Fruit fly (Drosophila melanogaster) whole organism, embryonic: ENCODE results near the gene prt.
A peak's percentile ranks its signal among the peaks of the same experiment; 100 is the strongest.

Source experiments
- Atf3 ChIP-seq: fragments of 200-800 bp; sonication (Bioruptor generic); optimal IDR thresholded peaks from 3 replicates; lab custom pipeline; 2016; ENCODE audit warnings: missing biosample characterization, missing genetic modification characterization
- Atf6 ChIP-seq: fragments of 200-800 bp; sonication (Bioruptor generic); IDR thresholded peaks from 2 replicates; pipeline ENCODE4 v1.3.6; 2022; ENCODE audit warnings: missing biosample characterization, missing genetic modification characterization
- Bteb2 ChIP-seq: fragments of 200-800 bp; sonication (Bioruptor generic); optimal IDR thresholded peaks from 2 replicates; lab custom pipeline; 2016; ENCODE audit warnings: missing biosample characterization, missing genetic modification characterization
- CG10462 ChIP-seq: fragments of 200-800 bp; sonication (Bioruptor generic); optimal IDR thresholded peaks from 2 replicates; lab custom pipeline; 2016; ENCODE audit warnings: missing biosample characterization, missing genetic modification characterization
- CG11504 ChIP-seq: fragments of 200-800 bp; sonication (Bioruptor generic); optimal IDR thresholded peaks from 3 replicates; lab custom pipeline; 2019; ENCODE audit warnings: missing biosample characterization, mild to moderate bottlenecking, missing genetic modification characterization, moderate library complexity
- CG12769 ChIP-seq: fragments of 200-800 bp; sonication (Bioruptor generic); optimal IDR thresholded peaks from 2 replicates; lab custom pipeline; 2019; ENCODE audit warnings: missing biosample characterization, mild to moderate bottlenecking, missing genetic modification characterization, moderate library complexity
- CG13123 ChIP-seq: fragments of 200-800 bp; sonication (Bioruptor generic); optimal IDR thresholded peaks from 2 replicates; lab custom pipeline; 2016; ENCODE audit warnings: missing biosample characterization, missing genetic modification characterization
- CG14014 ChIP-seq: fragments of 200-800 bp; sonication (Bioruptor generic); IDR thresholded peaks from 2 replicates; pipeline ENCODE4 v1.3.6; 2022; ENCODE audit warnings: missing biosample characterization, missing genetic modification characterization
- CG15514 ChIP-seq: fragments of 200-800 bp; sonication (Bioruptor generic); optimal IDR thresholded peaks from 3 replicates; lab custom pipeline; 2017; ENCODE audit warnings: missing biosample characterization, missing genetic modification characterization, mild to moderate bottlenecking, moderate library complexity, missing genetic modification reagents
- CG1647 ChIP-seq: fragments of 200-800 bp; sonication (Bioruptor generic); optimal IDR thresholded peaks from 3 replicates; lab custom pipeline; 2016; ENCODE audit warnings: missing biosample characterization, missing genetic modification characterization
- CG16813 ChIP-seq: fragments of 200-800 bp; sonication (Bioruptor generic); IDR thresholded peaks from 3 replicates; pipeline ENCODE4 v1.3.6; 2022; ENCODE audit warnings: missing biosample characterization, missing genetic modification characterization; ENCODE audit not compliant: partially characterized antibody
- CG17568 ChIP-seq: fragments of 200-800 bp; sonication (Bioruptor generic); optimal IDR thresholded peaks from 2 replicates; lab custom pipeline; 2018; ENCODE audit warnings: missing biosample characterization, mild to moderate bottlenecking, missing genetic modification characterization, moderate library complexity
- CG17802 ChIP-seq: fragments of 200-800 bp; sonication (Bioruptor generic); optimal IDR thresholded peaks from 2 replicates; lab custom pipeline; 2018; ENCODE audit warnings: missing biosample characterization, mild to moderate bottlenecking, missing genetic modification characterization, moderate library complexity
- CG17912 ChIP-seq: fragments of 200-800 bp; sonication (Bioruptor generic); optimal IDR thresholded peaks from 2 replicates; lab custom pipeline; 2018; ENCODE audit warnings: missing biosample characterization, mild to moderate bottlenecking, missing genetic modification characterization
- CG1792 ChIP-seq: fragments of 200-800 bp; sonication (Bioruptor generic); optimal IDR thresholded peaks from 2 replicates; lab custom pipeline; 2016; ENCODE audit warnings: missing biosample characterization, missing genetic modification characterization
- CG18764 ChIP-seq: fragments of 200-800 bp; sonication (Bioruptor generic); optimal IDR thresholded peaks from 3 replicates; lab custom pipeline; 2016; ENCODE audit warnings: missing biosample characterization, missing genetic modification characterization
- CG30403 ChIP-seq: fragments of 200-800 bp; sonication (Bioruptor generic); optimal IDR thresholded peaks from 3 replicates; lab custom pipeline; 2016; ENCODE audit warnings: missing biosample characterization, missing genetic modification characterization
- CG7745 ChIP-seq: fragments of 200-800 bp; sonication (Bioruptor generic); optimal IDR thresholded peaks from 2 replicates; lab custom pipeline; 2018; ENCODE audit warnings: missing biosample characterization, mild to moderate bottlenecking, missing genetic modification characterization, moderate library complexity
- CG7928 ChIP-seq: fragments of 200-800 bp; sonication (Bioruptor generic); optimal IDR thresholded peaks from 2 replicates; lab custom pipeline; 2017; ENCODE audit warnings: missing biosample characterization, mild to moderate bottlenecking, missing genetic modification characterization
- CG7963 ChIP-seq: fragments of 200-800 bp; sonication (Bioruptor generic); IDR thresholded peaks from 3 replicates; pipeline ENCODE4 v1.3.6; 2022; ENCODE audit warnings: missing biosample characterization, missing genetic modification characterization; ENCODE audit not compliant: partially characterized antibody
- CTCF ChIP-seq: fragments of 200-800 bp; sonication (Bioruptor generic); optimal IDR thresholded peaks from 2 replicates; lab custom pipeline; 2017; ENCODE audit warnings: missing biosample characterization, mild to moderate bottlenecking, missing genetic modification characterization, moderate library complexity
- Chrac-16 ChIP-seq: fragments of 200-800 bp; sonication (Bioruptor generic); optimal IDR thresholded peaks from 3 replicates; lab custom pipeline; 2016; ENCODE audit warnings: missing biosample characterization, missing genetic modification characterization
- Hand ChIP-seq: fragments of 200-800 bp; sonication (Bioruptor generic); optimal IDR thresholded peaks from 2 replicates; lab custom pipeline; 2017; ENCODE audit warnings: mild to moderate bottlenecking, missing biosample characterization, missing genetic modification reagents, missing genetic modification characterization
- Hey ChIP-seq: fragments of 200-800 bp; sonication (Bioruptor generic); optimal IDR thresholded peaks from 3 replicates; lab custom pipeline; 2018; ENCODE audit warnings: missing biosample characterization, mild to moderate bottlenecking, missing genetic modification characterization
- MESR4 ChIP-seq: fragments of 200-800 bp; sonication (Bioruptor generic); optimal IDR thresholded peaks from 2 replicates; lab custom pipeline; 2018; ENCODE audit warnings: missing biosample characterization, mild to moderate bottlenecking, missing genetic modification characterization, moderate library complexity
- Neu2 ChIP-seq: fragments of 200-800 bp; sonication (Bioruptor generic); optimal IDR thresholded peaks from 3 replicates; lab custom pipeline; 2016; ENCODE audit warnings: missing biosample characterization, missing genetic modification characterization, borderline replicate concordance
- Tbp ChIP-seq: fragments of >200 bp; optimal IDR thresholded peaks from 2 replicates; lab custom pipeline; 2018; ENCODE audit warnings: missing biosample characterization, missing genetic modification characterization
- bab2 ChIP-seq: fragments of 200-800 bp; sonication (Bioruptor generic); optimal IDR thresholded peaks from 2 replicates; lab custom pipeline; 2016; ENCODE audit warnings: missing biosample characterization, missing genetic modification characterization
- bowl ChIP-seq: fragments of 200-800 bp; sonication (Bioruptor generic); IDR thresholded peaks from 2 replicates; pipeline ENCODE4 v1.3.6; 2022; ENCODE audit warnings: missing biosample characterization, missing genetic modification characterization
- cg ChIP-seq: fragments of 200-800 bp; sonication (Bioruptor generic); optimal IDR thresholded peaks from 3 replicates; lab custom pipeline; 2019; ENCODE audit warnings: missing biosample characterization, mild to moderate bottlenecking, missing genetic modification characterization, moderate library complexity
- cwo ChIP-seq: fragments of 200-800 bp; sonication (Bioruptor generic); optimal IDR thresholded peaks from 3 replicates; lab custom pipeline; 2017; ENCODE audit warnings: missing biosample characterization, missing genetic modification characterization, mild to moderate bottlenecking, moderate library complexity, missing genetic modification reagents
- dan ChIP-seq: fragments of 200-800 bp; sonication (Bioruptor generic); IDR thresholded peaks from 2 replicates; pipeline ENCODE4 v1.3.6; 2022; ENCODE audit warnings: missing biosample characterization, missing genetic modification characterization
- dmrt99B ChIP-seq: fragments of 200-800 bp; sonication (Bioruptor generic); optimal IDR thresholded peaks from 2 replicates; lab custom pipeline; 2018; ENCODE audit warnings: missing biosample characterization, mild to moderate bottlenecking, missing genetic modification characterization, moderate library complexity
- dpn ChIP-seq, 2 experiments: fragments of 200-800 bp; sonication (Bioruptor generic); optimal IDR thresholded peaks; 3 replicates each; lab custom pipeline; 2016; ENCODE audit warnings: missing biosample characterization in 2 of 2, missing genetic modification characterization in 2 of 2
- gcm2 ChIP-seq: fragments of 200-800 bp; sonication (Bioruptor generic); optimal IDR thresholded peaks from 2 replicates; lab custom pipeline; 2016; ENCODE audit warnings: missing biosample characterization, missing genetic modification characterization
- gfzf ChIP-seq: fragments of 200-800 bp; sonication (Bioruptor generic); optimal IDR thresholded peaks from 2 replicates; lab custom pipeline; 2016; ENCODE audit warnings: missing biosample characterization, mild to moderate bottlenecking, missing genetic modification characterization, moderate library complexity
- hb ChIP-seq: fragments of 200-800 bp; sonication (Bioruptor generic); IDR thresholded peaks from 3 replicates; pipeline ENCODE4 v1.3.6; 2022; ENCODE audit warnings: missing biosample characterization, missing genetic modification characterization; ENCODE audit not compliant: partially characterized antibody
- lab ChIP-seq: fragments of 200-800 bp; sonication (Bioruptor generic); optimal IDR thresholded peaks from 3 replicates; lab custom pipeline; 2017; ENCODE audit warnings: missing biosample characterization, missing genetic modification characterization, mild to moderate bottlenecking, moderate library complexity, missing genetic modification reagents
- luna ChIP-seq: fragments of 200-800 bp; sonication (Bioruptor generic); optimal IDR thresholded peaks from 2 replicates; lab custom pipeline; 2016; ENCODE audit warnings: missing biosample characterization, missing genetic modification characterization
- mam ChIP-seq: fragments of 200-800 bp; sonication (Bioruptor generic); optimal IDR thresholded peaks from 3 replicates; lab custom pipeline; 2016; ENCODE audit warnings: missing biosample characterization, missing genetic modification characterization
- mld ChIP-seq: fragments of 200-800 bp; sonication (Bioruptor generic); IDR thresholded peaks from 3 replicates; pipeline ENCODE4 v1.3.6; 2022; ENCODE audit warnings: missing biosample characterization, missing genetic modification characterization; ENCODE audit not compliant: partially characterized antibody
- nau ChIP-seq: fragments of 200-800 bp; sonication (Bioruptor generic); optimal IDR thresholded peaks from 3 replicates; lab custom pipeline; 2017; ENCODE audit warnings: missing biosample characterization, mild to moderate bottlenecking, missing genetic modification characterization, missing genetic modification reagents
- org-1 ChIP-seq: fragments of 200-800 bp; sonication (Bioruptor generic); optimal IDR thresholded peaks from 2 replicates; lab custom pipeline; 2017; ENCODE audit warnings: missing biosample characterization, missing genetic modification characterization
- phol ChIP-seq: fragments of 200-800 bp; sonication (Bioruptor generic); optimal IDR thresholded peaks from 3 replicates; lab custom pipeline; 2018; ENCODE audit warnings: missing biosample characterization, mild to moderate bottlenecking, missing genetic modification characterization, moderate library complexity
- schlank ChIP-seq: fragments of 200-800 bp; sonication (Bioruptor generic); optimal IDR thresholded peaks from 2 replicates; lab custom pipeline; 2018; ENCODE audit warnings: missing biosample characterization, mild to moderate bottlenecking, missing genetic modification characterization
- sima ChIP-seq: fragments of 200-800 bp; sonication (Bioruptor generic); optimal IDR thresholded peaks from 2 replicates; lab custom pipeline; 2016; ENCODE audit warnings: missing biosample characterization, missing genetic modification characterization
- sqz ChIP-seq: fragments of 200-800 bp; sonication (Bioruptor generic); optimal IDR thresholded peaks from 3 replicates; lab custom pipeline; 2018; ENCODE audit warnings: missing biosample characterization, mild to moderate bottlenecking, missing genetic modification characterization
- tin ChIP-seq: fragments of 200-800 bp; sonication (Bioruptor generic); optimal IDR thresholded peaks from 3 replicates; lab custom pipeline; 2016; ENCODE audit warnings: missing biosample characterization, missing genetic modification characterization
- trem ChIP-seq: fragments of 200-800 bp; optimal IDR thresholded peaks from 3 replicates; lab custom pipeline; 2019; ENCODE audit warnings: missing biosample characterization, mild to moderate bottlenecking, missing genetic modification characterization, moderate library complexity
- vfl ChIP-seq: fragments of 200-800 bp; sonication (Bioruptor generic); optimal IDR thresholded peaks from 2 replicates; lab custom pipeline; 2016; ENCODE audit warnings: missing biosample characterization, missing genetic modification characterization

The prt gene

dm6 chr3R:23723381-23724034, 24.7 kb upstream of the prt start (continued):
- TF ChIP-seq lab (GFP tag; lab: Kevin White, UChicago) (peak; percentile 56), tin (GFP tag; lab: Kevin White, UChicago) (no peak), CG7963 (no peak), nau (GFP tag; lab: Kevin White, UChicago) (peak; percentile 70), Tbp (no peak), gfzf (GFP tag; lab: Kevin White, UChicago) (no peak), vfl (GFP tag; lab: Kevin White, UChicago) (no peak), cg (GFP tag; lab: Kevin White, UChicago) (peak; percentile 63), mam (GFP tag; lab: Kevin White, UChicago) (no peak), bab2 (GFP tag; lab: Kevin White, UChicago) (peak; percentile 42), CG17568 (peak; percentile 48), luna (GFP tag; lab: Kevin White, UChicago) (no peak), CG7745 (tag; lab: Kevin White, UChicago) (no peak), Hand (GFP tag; lab: Kevin White, UChicago) (no peak), sqz (GFP tag; lab: Kevin White, UChicago) (peak; percentile 49), Neu2 (GFP tag; lab: Kevin White, UChicago) (no peak), phol (tag; lab: Kevin White, UChicago) (no peak), Chrac-16 (GFP tag; lab: Kevin White, UChicago) (no peak), bowl (GFP tag; lab: Robert Waterston, UW) (peak; percentile 49; the same call in 1 of the 2 replicates), CG7928 (GFP tag; lab: Kevin White, UChicago) (no peak), dmrt99B (peak; percentile 53), CG13123 (peak; percentile 48), CG30403 (GFP tag; lab: Kevin White, UChicago) (no peak), trem (peak; percentile 9), mld (GFP tag; lab: Robert Waterston, UW) (no peak), cwo (GFP tag; lab: Kevin White, UChicago) (peak; percentile 73), Atf6 (peak; percentile 52; the same call in 1 of the 2 replicates), hb (GFP tag; lab: Robert Waterston, UW) (no peak), CG1647 (GFP tag; lab: Kevin White, UChicago) (no peak), CG10462 (GFP tag; lab: Kevin White, UChicago) (peak; percentile 21), CG12769 (tag; lab: Kevin White, UChicago) (no peak), gcm2 (GFP tag; lab: Kevin White, UChicago) (no peak), Hey (peak; percentile 47), CTCF (GFP tag; lab: Kevin White, UChicago) (no peak), CG18764 (GFP tag; lab: Kevin White, UChicago) (no peak), Atf3 (no peak), CG17912 (peak; percentile 32), CG16813 (no peak), CG15514 (GFP tag; lab: Kevin White, UChicago) (peak; percentile 11), sima (GFP tag; lab: Kevin White, UChicago) (no peak), Bteb2 (GFP tag; lab: Kevin White, UChicago) (no peak), CG14014 (GFP tag; lab: Robert Waterston, UW) (peak; percentile 40; the same call in 1 of the 2 replicates), dan (GFP tag; lab: Robert Waterston, UW) (no peak), org-1 (GFP tag; lab: Kevin White, UChicago) (peak; percentile 46), CG11504 (tag; lab: Kevin White, UChicago) (peak; percentile 73), dpn (GFP tag; optimal IDR thresholded peaks at IDR 0.05; lab: Kevin White, UChicago) (no peak), MESR4 (GFP tag; lab: Kevin White, UChicago) (no peak), CG1792 (GFP tag; lab: Kevin White, UChicago) (no peak), schlank (peak; percentile 32), CG17802 (no peak)
